Worm (Caenorhabditis elegans): Measurements from ENCODE around the gene C40H1.8.

- TF ChIP-seq ama-1 (optimal IDR thresholded peaks at IDR 0.05) (no peak), tbx-37 (GFP tag; conservative IDR thresholded peaks at IDR 0.05) (no peak)
Observed at ce11 chrIII:9271389-9271918, 43.1 kb upstream of the C40H1.8 start.

All from whole organism, early embryonic.